Worm (Caenorhabditis elegans) whole organism, midembryonic: ENCODE data around the gene let-2.

Source experiments
- T22C8.4 ChIP-seq: fragments of 200-800 bp; sonication (Bioruptor generic); IDR thresholded peaks from 2 replicates; pipeline ENCODE4 v1.3.6; 2022; ENCODE audit warnings: missing genetic modification characterization, missing compliant biosample characterization
- cog-1 ChIP-seq: sonication (generic microtip); optimal IDR thresholded peaks from 2 replicates; lab custom pipeline; 2016; ENCODE audit warnings: missing genetic modification characterization, missing compliant biosample characterization
- flt-1 ChIP-seq: fragments of 200-800 bp; sonication (Bioruptor generic); IDR thresholded peaks from 2 replicates; pipeline ENCODE4 v1.3.6; 2022; ENCODE audit warnings: missing genetic modification characterization, missing compliant biosample characterization
- klf-2 ChIP-seq: fragments of 200-800 bp; sonication (Bioruptor generic); conservative IDR thresholded peaks from 2 replicates; pipeline ENCODE4 v1.3.6; 2022; ENCODE audit warnings: missing genetic modification reagents, missing genetic modification characterization, missing compliant biosample characterization
- med-1 ChIP-seq: sonication (generic microtip); optimal IDR thresholded peaks from 2 replicates; lab custom pipeline; 2017; ENCODE audit warnings: missing genetic modification characterization, mild to moderate bottlenecking, missing compliant biosample characterization, antibody characterized with exemption, missing genetic modification reagents; ENCODE audit not compliant: insufficient read depth
- tab-1 ChIP-seq: fragments of 200-800 bp; sonication (Bioruptor generic); IDR thresholded peaks from 2 replicates; pipeline ENCODE4 v1.3.6; 2022; ENCODE audit warnings: missing genetic modification characterization, missing compliant biosample characterization

DNA sequence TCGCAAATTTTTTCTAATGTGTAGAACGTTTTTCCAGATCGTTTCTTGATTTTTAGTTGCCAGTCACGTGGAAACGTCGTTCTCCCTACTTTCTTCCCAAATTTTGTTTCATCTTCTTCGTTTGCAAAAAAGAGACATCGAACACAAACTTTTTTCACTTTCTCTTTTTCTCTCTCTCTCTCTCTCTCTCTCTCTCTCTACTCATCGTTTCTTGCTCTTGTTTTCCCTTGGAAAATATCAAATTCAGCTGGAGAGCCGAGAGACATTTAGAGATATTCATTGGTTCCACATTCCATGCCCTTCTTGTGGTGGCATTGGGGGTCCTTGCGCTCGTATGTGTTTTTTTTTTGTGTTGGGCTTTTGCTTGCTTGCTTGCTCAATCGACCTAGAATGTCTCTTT is 49.9 kb downstream of the let-2 start:
- TF ChIP-seq T22C8.4 (GFP tag; lab: Robert Waterston, UW) = no peak
- no peak for TF ChIP-seq flt-1 (GFP tag; lab: Robert Waterston, UW)
- TF ChIP-seq med-1 (GFP tag; lab: Kevin White, UChicago) = no peak
- TF ChIP-seq klf-2 (GFP tag; lab: Robert Waterston, UW) = no peak
- TF ChIP-seq cog-1 (tag; lab: Kevin White, UChicago) = no peak
- TF ChIP-seq tab-1 = no peak
